Worm (Caenorhabditis elegans) whole organism, L4 larva: ENCODE results near the gene srd-21.

ENCODE experiments used
- F10B5.3 ChIP-seq: sonication (generic microtip); optimal IDR thresholded peaks from 2 replicates; lab custom pipeline; 2016; ENCODE audit warnings: mild to moderate bottlenecking, missing genetic modification characterization, missing compliant biosample characterization
- F44E2.7 ChIP-seq: fragments of 200-800 bp; sonication (Bioruptor generic); IDR thresholded peaks from 2 replicates; pipeline ENCODE4 v2.1.2; 2022; ENCODE audit warnings: missing genetic modification characterization, missing compliant biosample characterization
- F49E8.2 ChIP-seq: sonication (generic microtip); optimal IDR thresholded peaks from 2 replicates; lab custom pipeline; 2016; ENCODE audit warnings: missing compliant biosample characterization, mild to moderate bottlenecking, missing genetic modification characterization, borderline replicate concordance
- R02D3.7 ChIP-seq: fragments of 150-350 bp; sonication (generic microtip); optimal IDR thresholded peaks from 3 replicates; lab custom pipeline; 2014; ENCODE audit warnings: missing biosample characterization, missing genetic modification characterization
- T20F7.1 ChIP-seq: fragments of 200-800 bp; sonication (Bioruptor generic); optimal IDR thresholded peaks from 2 replicates; lab custom pipeline; 2018; ENCODE audit warnings: mild to moderate bottlenecking, missing genetic modification characterization, missing compliant biosample characterization
- Y48G9A.11 ChIP-seq: fragments of 200-800 bp; sonication (Bioruptor generic); IDR thresholded peaks from 2 replicates; pipeline ENCODE4 v1.3.6; 2022; ENCODE audit warnings: missing genetic modification reagents, missing genetic modification characterization, missing compliant biosample characterization
- Y5F2A.4 ChIP-seq: fragments of 200-800 bp; sonication (Bioruptor generic); optimal IDR thresholded peaks from 2 replicates; lab custom pipeline; 2018; ENCODE audit warnings: mild to moderate bottlenecking, missing genetic modification characterization, missing compliant biosample characterization
- Y75B8A.6 ChIP-seq: fragments of 200-800 bp; sonication (Bioruptor generic); IDR thresholded peaks from 2 replicates; pipeline ENCODE4 v1.3.6; 2022; ENCODE audit warnings: missing genetic modification reagents, missing genetic modification characterization, missing compliant biosample characterization
- aha-1 ChIP-seq: fragments of 150-350 bp; peaks from one replicate; lab custom pipeline; 2014; ENCODE audit warnings: missing biosample characterization, missing genetic modification characterization
- ama-1 ChIP-seq: fragments of 150-350 bp; optimal IDR thresholded peaks from 2 replicates; lab custom pipeline; 2014; ENCODE audit warnings: inconsistent platforms, mixed read lengths
- arid-1 ChIP-seq: fragments of 200-800 bp; sonication (Bioruptor generic); conservative IDR thresholded peaks from 2 replicates; pipeline ENCODE4 v1.3.6; 2022; ENCODE audit warnings: missing genetic modification reagents, missing genetic modification characterization, missing compliant biosample characterization
- ceh-32 ChIP-seq: sonication (generic microtip); optimal IDR thresholded peaks from 2 replicates; lab custom pipeline; 2016; ENCODE audit warnings: mild to moderate bottlenecking, missing genetic modification characterization, missing compliant biosample characterization; ENCODE audit not compliant: poor library complexity
- ceh-62 ChIP-seq: sonication (generic microtip); optimal IDR thresholded peaks from 2 replicates; lab custom pipeline; 2017; ENCODE audit warnings: missing biosample characterization, missing genetic modification characterization
- ceh-82 ChIP-seq: sonication (generic microtip); optimal IDR thresholded peaks from 2 replicates; lab custom pipeline; 2017; ENCODE audit warnings: missing biosample characterization, missing genetic modification characterization
- daf-16 ChIP-seq, 3 experiments: sonication (generic microtip); optimal IDR thresholded peaks; 2 replicates each; lab custom pipeline; 2016 to 2017; ENCODE audit warnings: missing genetic modification characterization in 3 of 3, missing genetic modification reagents in 3 of 3, mild to moderate bottlenecking in 2 of 3, missing compliant biosample characterization in 2 of 3, missing biosample characterization in 1 of 3, moderate library complexity in 1 of 3
- daf-19 ChIP-seq: fragments of 200-800 bp; sonication (Bioruptor generic); conservative IDR thresholded peaks from 2 replicates; pipeline ENCODE4 v1.3.6; 2022; ENCODE audit warnings: missing genetic modification characterization, missing compliant biosample characterization
- daf-8 ChIP-seq: fragments of 200-800 bp; sonication (Bioruptor generic); IDR thresholded peaks from 2 replicates; pipeline ENCODE4 v1.3.6; 2022; ENCODE audit warnings: missing genetic modification characterization, missing compliant biosample characterization
- hif-1 ChIP-seq, 2 experiments: sonication (generic microtip); optimal IDR thresholded peaks; 2 replicates each; lab custom pipeline; 2016 to 2017; ENCODE audit warnings: missing compliant biosample characterization in 2 of 2, missing genetic modification characterization in 2 of 2, missing genetic modification reagents in 2 of 2, missing genotype in 2 of 2, mild to moderate bottlenecking in 1 of 2
- hmg-1.1 ChIP-seq: fragments of 200-800 bp; sonication (Bioruptor generic); IDR thresholded peaks from 2 replicates; pipeline ENCODE4 v1.3.6; 2022; ENCODE audit warnings: missing genetic modification reagents, missing genetic modification characterization, missing compliant biosample characterization
- lin-1 ChIP-seq: fragments of 200-800 bp; sonication (Bioruptor generic); IDR thresholded peaks from 2 replicates; pipeline ENCODE4 v1.3.6; 2022; ENCODE audit warnings: missing genetic modification reagents, missing genetic modification characterization, missing compliant biosample characterization
- mep-1 ChIP-seq: fragments of 150-350 bp; sonication (generic microtip); optimal IDR thresholded peaks from 3 replicates; lab custom pipeline; 2014; ENCODE audit warnings: missing biosample characterization, missing genetic modification characterization
- mes-2 ChIP-seq: sonication (generic microtip); optimal IDR thresholded peaks from 2 replicates; lab custom pipeline; 2016; ENCODE audit warnings: missing genotype, mild to moderate bottlenecking, missing genetic modification characterization, missing compliant biosample characterization; ENCODE audit not compliant: poor library complexity, severe bottlenecking
- nhr-10 ChIP-seq: fragments of 150-350 bp; optimal IDR thresholded peaks from 2 replicates; lab custom pipeline; 2014; ENCODE audit warnings: missing biosample characterization, missing genetic modification characterization
- nhr-111 ChIP-seq: fragments of 200-800 bp; sonication (Bioruptor generic); optimal IDR thresholded peaks from 2 replicates; lab custom pipeline; 2018; ENCODE audit warnings: mild to moderate bottlenecking, missing genetic modification characterization, missing compliant biosample characterization
- nhr-28 ChIP-seq: fragments of 150-350 bp; optimal IDR thresholded peaks from 2 replicates; lab custom pipeline; 2014; ENCODE audit warnings: missing biosample characterization, missing genetic modification characterization
- nhr-41 ChIP-seq: fragments of 200-800 bp; sonication (Bioruptor generic); IDR thresholded peaks from 2 replicates; pipeline ENCODE4 v1.3.6; 2022; ENCODE audit warnings: missing genetic modification reagents, missing genetic modification characterization, missing compliant biosample characterization
- nhr-42 ChIP-seq: fragments of 200-800 bp; sonication (Bioruptor generic); IDR thresholded peaks from 2 replicates; pipeline ENCODE4 v1.3.6; 2022; ENCODE audit warnings: missing genetic modification characterization, missing compliant biosample characterization
- nhr-48 ChIP-seq: sonication (generic microtip); optimal IDR thresholded peaks from 2 replicates; lab custom pipeline; 2016; ENCODE audit warnings: mild to moderate bottlenecking, missing genetic modification characterization, missing compliant biosample characterization
- snpc-1.2 ChIP-seq: fragments of 200-800 bp; sonication (Bioruptor generic); IDR thresholded peaks from 2 replicates; pipeline ENCODE4 v1.3.6; 2022; ENCODE audit warnings: missing genetic modification reagents, missing genetic modification characterization, missing compliant biosample characterization
- snpc-4 ChIP-seq: fragments of 150-350 bp; optimal IDR thresholded peaks from 2 replicates; lab custom pipeline; 2014; ENCODE audit warnings: missing biosample characterization, missing genetic modification characterization
- spr-1 ChIP-seq: sonication (generic microtip); optimal IDR thresholded peaks from 2 replicates; lab custom pipeline; 2016; ENCODE audit warnings: mild to moderate bottlenecking, missing genetic modification characterization, missing compliant biosample characterization
- unc-62 ChIP-seq, 3 experiments: fragments of 150-350 bp in 1 of 3; sonication (generic microtip); optimal IDR thresholded peaks in 2 of 3; peaks in 1 of 3; 1 replicate in 1 of 3; 2 replicates in 2 of 3; lab custom pipeline; 2014 to 2017; ENCODE audit warnings: missing biosample characterization in 3 of 3, missing genetic modification characterization in 3 of 3, missing genetic modification reagents in 3 of 3, missing genotype in 1 of 3
- zfp-3 ChIP-seq: fragments of 200-800 bp; sonication (Bioruptor generic); conservative IDR thresholded peaks from 2 replicates; pipeline ENCODE4 v1.3.6; 2022; ENCODE audit warnings: missing genetic modification reagents, missing genetic modification characterization, missing compliant biosample characterization
- zip-2 ChIP-seq: fragments of 150-350 bp; optimal IDR thresholded peaks from 2 replicates; lab custom pipeline; 2014; ENCODE audit warnings: missing biosample characterization, missing genetic modification characterization

srd-21 gene

DNA sequence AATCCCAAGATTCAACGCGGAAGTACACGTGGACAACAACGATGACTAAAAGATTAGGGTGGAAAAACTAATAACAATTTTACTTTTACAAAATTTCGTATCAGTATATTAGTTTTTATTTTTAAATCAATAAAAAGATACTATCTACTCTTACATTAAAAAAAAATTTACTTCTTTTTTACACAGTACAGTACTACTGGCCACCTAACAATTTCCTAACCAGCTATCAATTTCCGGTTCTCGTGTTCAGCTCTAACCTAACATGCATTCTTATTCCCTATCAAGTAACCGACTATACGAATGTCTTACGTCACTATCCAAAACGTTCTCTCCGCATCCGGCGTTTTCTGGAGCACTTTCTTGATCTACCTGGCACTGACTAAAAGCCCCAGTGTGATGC lies at the start of gene srd-21:
Gene srd-21 (plus strand): TSS at position 301 of the 400 bp plus-strand sequence.
- no peak for TF ChIP-seq F10B5.3 (tag; lab: Kevin White, UChicago)
- peak in 1 of 2 experiments; percentile 27 for TF ChIP-seq unc-62 (GFP tag; optimal IDR thresholded peaks at IDR 0.05 in 1 of 2; lab: Kevin White, UChicago)
- TF ChIP-seq unc-62 (tag; optimal IDR thresholded peaks at IDR 0.05; lab: Kevin White, UChicago): no peak
- TF ChIP-seq lin-1: no peak
- peak; percentile 58 for TF ChIP-seq aha-1 (tag; lab: Kevin White, UChicago)
- TF ChIP-seq zfp-3 (GFP tag; lab: Robert Waterston, UW): no peak
- no peak for TF ChIP-seq snpc-1.2 (GFP tag; lab: Robert Waterston, UW)
- TF ChIP-seq ceh-32 (tag; lab: Kevin White, UChicago): no peak

DNA sequence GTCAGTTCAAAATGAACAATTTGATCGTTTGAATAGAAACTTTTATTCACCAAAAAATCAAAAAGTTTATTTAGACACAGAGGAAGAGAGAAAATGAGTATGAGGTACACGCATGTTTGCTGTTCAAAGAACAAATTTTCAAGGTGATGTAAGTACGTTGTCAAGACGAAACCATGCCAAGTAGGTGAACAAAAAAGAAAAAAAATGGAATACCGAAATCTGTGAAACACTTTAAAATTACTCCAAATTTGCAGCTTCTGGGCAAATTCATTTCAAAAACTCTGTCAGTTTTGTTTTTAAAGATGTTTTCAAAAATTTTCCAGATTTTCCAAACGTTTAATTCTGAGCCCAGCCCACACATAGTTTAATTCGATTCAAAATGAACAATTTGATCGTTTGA lies 49.3 kb upstream of the srd-21 start, which contains the start of gene nhr-271:
Gene nhr-271 (minus strand): TSS at position 101 of the 400 bp plus-strand sequence.
- no peak for TF ChIP-seq Y48G9A.11 (GFP tag; lab: Robert Waterston, UW)
- no peak for TF ChIP-seq Y75B8A.6 (GFP tag; lab: Robert Waterston, UW)
- TF ChIP-seq daf-8: no peak
- no peak for TF ChIP-seq hmg-1.1 (GFP tag; lab: Robert Waterston, UW)
- TF ChIP-seq R02D3.7 (tag; lab: Kevin White, UChicago): no peak
- no peak for TF ChIP-seq nhr-10 (tag; lab: Kevin White, UChicago)
- no peak for TF ChIP-seq hif-1 (tag; optimal IDR thresholded peaks at IDR 0.05; lab: Kevin White, UChicago)
- TF ChIP-seq unc-62 (GFP tag; optimal IDR thresholded peaks at IDR 0.05 in 1 of 2; lab: Kevin White, UChicago): no peak
- TF ChIP-seq unc-62 (tag; optimal IDR thresholded peaks at IDR 0.05; lab: Kevin White, UChicago): no peak
- no peak for TF ChIP-seq nhr-42
- TF ChIP-seq ama-1 (lab: Kevin White, UChicago): no peak
- TF ChIP-seq snpc-4 (tag; lab: Kevin White, UChicago): no peak
- no peak for TF ChIP-seq ceh-62 (tag; lab: Kevin White, UChicago)
- no peak for TF ChIP-seq zip-2 (tag; lab: Kevin White, UChicago)
- no peak for TF ChIP-seq F44E2.7 (GFP tag; lab: Robert Waterston, UW)
- TF ChIP-seq nhr-41: no peak
- no peak for TF ChIP-seq F49E8.2 (tag; lab: Kevin White, UChicago)
- TF ChIP-seq nhr-111 (GFP tag; lab: Kevin White, UChicago): no peak
- no peak for TF ChIP-seq daf-16 (GFP tag; optimal IDR thresholded peaks at IDR 0.05; lab: Kevin White, UChicago)
- TF ChIP-seq daf-16 (tag; optimal IDR thresholded peaks at IDR 0.05; lab: Kevin White, UChicago): no peak
- no peak for TF ChIP-seq mep-1

ce11 chrV:16581061-16581460 lies 48.6 kb upstream of the srd-21 start:
- TF ChIP-seq spr-1: no peak
- peak; percentile 46 for TF ChIP-seq aha-1 (tag; lab: Kevin White, UChicago)

- no peak for TF ChIP-seq nhr-48
- no peak for TF ChIP-seq T20F7.1
- no peak for TF ChIP-seq nhr-28 (tag; lab: Kevin White, UChicago)
- TF ChIP-seq daf-19 (GFP tag; lab: Robert Waterston, UW): no peak
- no peak for TF ChIP-seq arid-1
- no peak for TF ChIP-seq mes-2 (tag; lab: Kevin White, UChicago)
- TF ChIP-seq spr-1: no peak
- TF ChIP-seq ceh-82 (tag; lab: Kevin White, UChicago): no peak
- TF ChIP-seq Y5F2A.4: no peak
Observed at ce11 chrV:16582973-16583372, 46.7 kb upstream of the srd-21 start, which contains the start of gene str-150. TSS of gene str-150 (plus strand) at chrV:16583273.
